Worm (Caenorhabditis elegans): Measurements from ENCODE around the gene C39E9.12.

ce11 chrIV:13098652-13099051 lies 4.8 kb downstream of the C39E9.12 start, which contains the start of the genes dli-1, tin-9.2 and exos-4.1:
- TF ChIP-seq madf-2 (tag; optimal IDR thresholded peaks at IDR 0.05): no peak
- TF ChIP-seq ceh-48 (tag; optimal IDR thresholded peaks at IDR 0.05): no peak
- TF ChIP-seq ama-1 (optimal IDR thresholded peaks at IDR 0.05): no peak
- no peak for TF ChIP-seq mec-3 (tag; optimal IDR thresholded peaks at IDR 0.05; ENCODE audit: borderline replicate concordance)
- TF ChIP-seq C08G9.2 (tag; optimal IDR thresholded peaks at IDR 0.05): no peak
- no peak for TF ChIP-seq pax-1 (tag; optimal IDR thresholded peaks at IDR 0.05)
- TF ChIP-seq unc-86 (tag; optimal IDR thresholded peaks at IDR 0.05): no peak
- TF ChIP-seq rnt-1 (tag; optimal IDR thresholded peaks at IDR 0.05): peak; percentile 2
- TF ChIP-seq ceh-6 (GFP tag; optimal IDR thresholded peaks at IDR 0.05): no peak
- TF ChIP-seq ceh-2 (tag; optimal IDR thresholded peaks at IDR 0.05): no peak
- no peak for TF ChIP-seq sox-4 (tag; optimal IDR thresholded peaks at IDR 0.05)
- no peak for TF ChIP-seq lin-11 (tag; optimal IDR thresholded peaks at IDR 0.05)
- TF ChIP-seq eyg-1 (tag; optimal IDR thresholded peaks at IDR 0.05): no peak

Data from whole organism, late embryonic.